Fruit fly (Drosophila melanogaster): Measurements from ENCODE around the gene CG15522.
"Not testable (repeated sequence)": the region's sequence is repeated elsewhere in the genome, so short reads cannot be mapped to it uniquely, and the experiment has no call there.

The CG15522 gene

DNA sequence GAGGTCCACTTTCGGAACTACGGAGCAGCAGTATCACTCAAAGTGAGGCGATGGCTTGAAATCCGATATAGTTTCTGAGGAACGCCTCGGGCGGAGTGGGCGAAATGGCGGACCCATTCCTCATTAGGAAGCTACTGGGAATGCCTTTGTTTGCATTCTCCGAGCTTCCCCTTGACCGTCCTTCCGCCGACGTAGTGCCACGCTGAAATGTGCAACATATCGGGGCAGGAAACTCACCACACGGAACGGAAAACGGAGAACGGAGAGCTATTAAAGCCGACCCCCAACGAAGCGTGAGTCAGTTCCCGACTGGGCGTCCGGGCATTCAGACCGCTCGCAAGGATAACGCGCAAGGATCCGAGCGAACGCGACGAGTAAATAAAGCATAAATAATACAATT, at the start of gene CG15522:
Gene CG15522 (plus strand): TSS at position 301 of the 400 bp plus-strand sequence.
- TF ChIP-seq noc (tag; optimal IDR thresholded peaks at IDR 0.05): no peak

dm6 chr3R:29880306-29880705, 46.7 kb upstream of the CG15522 start:
- no peak for TF ChIP-seq noc (tag; optimal IDR thresholded peaks at IDR 0.05)

- TF ChIP-seq noc (tag; optimal IDR thresholded peaks at IDR 0.05): no peak
Observed at dm6 chr3R:29891183-29891582, 35.9 kb upstream of the CG15522 start.

dm6 chr3R:29893030-29893429, 34.0 kb upstream of the CG15522 start:
- no peak for TF ChIP-seq noc (tag; optimal IDR thresholded peaks at IDR 0.05)

DNA sequence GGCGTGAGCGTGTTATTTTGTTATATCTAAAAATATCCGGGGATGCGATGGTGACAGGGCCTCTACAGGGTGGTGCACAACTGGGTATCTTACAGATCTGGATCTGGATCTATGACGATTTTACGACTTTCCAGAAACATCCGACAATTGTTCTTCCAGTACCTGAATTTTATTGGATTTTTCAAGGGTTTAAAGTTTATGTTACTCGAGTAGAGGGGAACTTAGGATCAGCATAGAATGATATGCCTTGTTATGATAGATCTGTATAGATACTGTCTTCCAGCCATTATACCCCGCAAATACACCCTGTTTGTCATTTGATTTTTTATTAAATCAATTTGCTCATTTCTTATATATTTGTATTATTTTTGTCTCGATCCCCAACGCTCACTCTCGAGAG, 32.7 kb upstream of the CG15522 start:
- peak; percentile 67 for TF ChIP-seq noc (tag; optimal IDR thresholded peaks at IDR 0.05)

DNA sequence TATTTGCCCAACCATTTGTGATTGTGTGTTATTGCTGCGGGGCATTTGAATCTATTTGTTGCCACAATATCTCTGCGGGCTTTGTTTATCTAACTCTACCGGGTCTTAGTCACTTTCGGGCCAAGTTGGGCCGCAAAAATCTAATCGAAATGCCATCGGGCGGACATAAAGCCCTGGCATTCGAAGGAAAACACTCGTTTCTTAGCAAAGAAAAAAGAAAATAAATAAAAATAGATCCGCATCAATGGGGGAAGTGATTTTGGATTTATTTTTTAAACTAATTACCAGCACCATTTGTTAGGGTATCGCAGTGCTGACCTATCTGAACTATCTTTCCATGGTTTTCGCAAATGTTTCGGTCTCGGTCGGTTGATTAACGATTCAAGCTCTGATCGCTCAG, 28.5 kb upstream of the CG15522 start:
- peak; percentile 50 for TF ChIP-seq noc (tag; optimal IDR thresholded peaks at IDR 0.05)

dm6 chr3R:29899635-29900034, 27.4 kb upstream of the CG15522 start:
- no peak for TF ChIP-seq noc (tag; optimal IDR thresholded peaks at IDR 0.05)

DNA sequence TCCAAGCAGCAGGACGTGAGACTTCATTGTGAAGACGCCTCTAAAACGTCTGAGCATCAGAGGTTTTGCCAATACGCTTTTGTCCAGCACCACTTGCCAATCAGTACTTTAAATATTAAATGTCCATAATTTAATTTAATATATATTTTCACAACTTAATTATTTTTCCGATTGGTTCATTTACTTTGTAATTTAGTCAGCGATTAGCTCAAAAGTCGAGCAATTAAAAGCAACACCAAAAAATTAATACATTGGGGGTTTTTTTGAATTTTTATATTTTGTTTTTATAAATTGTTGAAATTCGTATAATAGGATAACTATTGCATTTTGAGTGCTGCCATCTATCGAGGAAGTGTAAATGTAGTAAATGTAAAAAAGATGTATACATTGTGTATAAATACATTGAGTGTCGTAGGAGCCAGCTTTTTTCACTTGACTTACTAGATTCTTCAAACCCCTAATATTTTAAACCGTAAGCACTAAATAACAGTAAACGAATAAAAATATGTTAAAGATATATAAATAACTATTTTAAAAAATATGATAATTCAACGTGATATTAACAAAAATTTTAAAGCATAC, 23.2 kb upstream of the CG15522 start, which contains the start of gene CG15517:
Gene CG15517 (minus strand): TSS at position 51 of the 582 bp plus-strand sequence.
- TF ChIP-seq noc (tag; optimal IDR thresholded peaks at IDR 0.05): no peak

DNA sequence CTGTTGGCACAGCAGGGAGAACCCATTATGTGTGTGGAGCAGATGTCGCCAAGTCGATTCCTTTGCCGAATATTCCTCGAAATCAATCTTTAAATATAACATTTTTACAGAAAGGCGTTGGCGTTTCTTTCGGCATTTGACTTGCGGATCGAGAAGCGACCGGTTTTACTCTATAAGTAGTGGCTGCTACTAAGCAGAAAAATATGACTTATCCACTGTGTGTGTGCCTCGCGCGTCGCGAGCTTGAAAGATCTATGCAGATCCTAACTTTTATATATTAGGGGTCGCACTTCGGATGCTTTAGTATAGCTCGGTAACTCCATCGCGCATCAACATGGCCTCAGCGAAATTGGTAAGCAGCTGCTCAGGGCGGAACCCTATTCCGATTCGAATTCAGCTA, 21.9 kb upstream of the CG15522 start, which contains the start of gene CG15515:
Gene CG15515 (plus strand): TSS at position 301 of the 400 bp plus-strand sequence.
- no peak for TF ChIP-seq noc (tag; optimal IDR thresholded peaks at IDR 0.05)

DNA sequence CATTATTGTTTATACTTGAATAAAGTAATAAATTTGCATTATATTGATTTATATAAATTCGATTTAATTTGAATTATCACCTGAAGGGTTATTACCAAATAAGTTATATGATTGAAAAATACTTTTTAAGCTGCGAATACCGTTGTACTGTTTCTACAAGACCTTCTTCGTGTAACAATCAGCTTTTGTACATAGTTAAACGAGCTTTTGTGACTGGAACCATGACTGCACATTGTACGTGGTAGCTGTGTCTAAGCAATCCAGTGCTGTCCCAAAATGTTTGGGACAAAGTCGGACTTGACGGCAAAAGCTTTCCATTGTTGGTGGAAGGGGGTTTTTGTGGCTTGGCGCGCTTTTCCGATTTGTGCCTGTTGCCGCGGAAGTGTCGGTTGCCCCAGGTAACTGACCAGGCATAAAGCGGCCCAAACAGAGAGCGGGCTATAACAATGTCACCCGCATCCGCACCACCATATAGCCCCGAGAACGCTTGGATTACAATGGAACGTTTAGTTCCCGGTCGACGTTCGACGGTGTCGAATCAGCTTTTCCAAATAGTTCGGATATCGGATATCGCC, 19.4 kb upstream of the CG15522 start, which contains the start of gene CG31036:
Gene CG31036 (plus strand): TSS at position 507 of the 575 bp plus-strand sequence.
- TF ChIP-seq noc (tag; optimal IDR thresholded peaks at IDR 0.05): no peak

dm6 chr3R:29914246-29914645, 12.8 kb upstream of the CG15522 start, which contains the start of gene Capa:
Gene Capa, minus strand, starts transcription at chr3R:29914346.
- no peak for TF ChIP-seq noc (tag; optimal IDR thresholded peaks at IDR 0.05)

dm6 chr3R:29920189-29920588, 6.9 kb upstream of the CG15522 start, which contains the start of gene trp:
Gene trp, minus strand, starts transcription at chr3R:29920289.
- no peak for TF ChIP-seq noc (tag; optimal IDR thresholded peaks at IDR 0.05)

DNA sequence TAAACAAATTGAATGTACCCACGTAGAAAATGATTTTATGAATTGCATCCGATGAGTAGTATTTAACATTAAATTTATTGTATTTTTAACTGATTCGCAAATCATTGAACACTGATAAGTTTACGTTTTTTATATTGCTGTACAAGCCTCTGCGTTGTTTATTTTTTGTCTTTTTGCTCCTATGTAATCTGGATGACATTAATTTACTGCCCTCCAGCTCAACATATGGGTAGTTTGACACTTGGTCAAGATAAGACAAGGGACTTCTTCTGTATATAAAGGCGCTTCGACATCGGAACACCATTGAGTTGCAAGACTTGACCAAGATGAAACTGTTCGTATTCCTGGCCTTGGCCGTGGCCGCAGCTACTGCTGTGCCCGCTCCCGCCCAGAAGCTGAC, 5.1 kb upstream of the CG15522 start, which contains the start of gene Jon99Ciii:
Gene Jon99Ciii (plus strand): TSS at position 301 of the 400 bp plus-strand sequence.
- TF ChIP-seq noc (tag; optimal IDR thresholded peaks at IDR 0.05): not testable (repeated sequence)

DNA sequence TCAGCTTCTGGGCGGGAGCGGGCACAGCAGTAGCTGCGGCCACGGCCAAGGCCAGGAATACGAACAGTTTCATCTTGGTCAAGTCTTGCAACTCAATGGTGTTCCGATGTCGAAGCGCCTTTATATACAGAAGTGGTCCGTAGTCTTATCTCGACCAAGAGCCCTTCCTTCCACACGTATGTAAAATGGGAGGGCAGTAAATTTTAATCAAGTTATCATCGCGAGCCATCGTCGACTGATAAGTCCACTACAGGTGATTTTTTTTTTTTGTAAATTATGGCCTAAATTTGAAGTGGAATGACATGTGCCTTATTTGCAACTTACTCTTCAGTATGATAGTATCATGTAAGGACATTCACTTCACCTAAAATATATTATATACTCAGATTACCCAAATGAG, 2.5 kb upstream of the CG15522 start, which contains the start of gene Jon99Cii:
Gene Jon99Cii (minus strand): TSS at position 101 of the 400 bp plus-strand sequence.
- peak; percentile 87 for TF ChIP-seq noc (tag; optimal IDR thresholded peaks at IDR 0.05)

dm6 chr3R:29926089-29926488, 966 bp upstream of the CG15522 start, which contains the start of gene Jon99Ci:
Gene Jon99Ci, minus strand, starts transcription at chr3R:29926189.
- peak; percentile 42 for TF ChIP-seq noc (tag; optimal IDR thresholded peaks at IDR 0.05)

- no peak for TF ChIP-seq noc (tag; optimal IDR thresholded peaks at IDR 0.05)
Observed at dm6 chr3R:29930286-29930685, 3.2 kb downstream of the CG15522 start, which contains the start of gene alpha-Man-Ic. Gene alpha-Man-Ic, minus strand, starts transcription at chr3R:29930386.

- no peak for TF ChIP-seq noc (tag; optimal IDR thresholded peaks at IDR 0.05)
Observed at dm6 chr3R:29933007-29933464, 6.0 kb downstream of the CG15522 start, which contains the start of the genes Cog7, CG42557 and CG42558. Gene Cog7, minus strand, starts transcription at chr3R:29933057. Gene CG42557, plus strand, starts transcription at chr3R:29933287. Gene CG42558, plus strand, starts transcription at chr3R:29933287.

Data from whole organism, larva.